Worm (Caenorhabditis elegans): ENCODE results near the gene srm-5.

Gene srm-5

DNA sequence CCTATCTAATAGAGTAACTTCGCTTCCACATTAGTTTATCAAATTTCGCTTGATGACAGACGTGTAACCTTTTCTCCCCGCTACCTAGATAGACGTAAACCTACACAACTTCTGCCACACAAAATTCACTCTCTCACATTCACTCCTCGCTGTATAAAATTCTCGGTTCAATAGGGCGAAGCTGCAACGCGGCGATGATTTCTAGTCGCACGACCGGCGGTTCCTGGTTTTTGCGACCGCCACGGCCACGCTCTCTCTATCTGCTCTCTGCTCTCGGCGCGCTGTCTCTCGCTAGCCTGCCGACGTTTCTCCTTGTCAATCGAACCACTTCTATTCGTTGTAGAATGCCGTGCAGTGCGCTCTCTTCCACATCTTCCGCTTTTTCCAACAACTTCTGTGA is 15.9 kb downstream of the srm-5 start (continued):
- TF ChIP-seq grh-1 (GFP tag; IDR thresholded peaks at IDR 0.05): peak; percentile 56; the same call in 1 of the 2 replicates
- TF ChIP-seq C04F5.9 (tag; optimal IDR thresholded peaks at IDR 0.05): no peak
- TF ChIP-seq fkh-8 (tag; optimal IDR thresholded peaks at IDR 0.05): peak; percentile 89
- peak; percentile 82 to 87 for TF ChIP-seq efl-1 (optimal IDR thresholded peaks at IDR 0.05)
- TF ChIP-seq efl-1 (GFP tag; optimal IDR thresholded peaks at IDR 0.05 in 1 of 2): peak; percentile 77 to 97
- TF ChIP-seq egl-27 (tag; optimal IDR thresholded peaks at IDR 0.05): peak; percentile 13 to 19
- TF ChIP-seq F16B12.6 (tag; optimal IDR thresholded peaks at IDR 0.05): peak; percentile 20
- peak; percentile 66 for TF ChIP-seq nhr-19 (GFP tag; conservative IDR thresholded peaks at IDR 0.05)
- TF ChIP-seq lir-3 (tag; optimal IDR thresholded peaks at IDR 0.05; ENCODE audit: poor library complexity): peak; percentile 39
- peak; percentile 71 for TF ChIP-seq mep-1 (tag; optimal IDR thresholded peaks at IDR 0.05)
- no peak for TF ChIP-seq ceh-88 (GFP tag; IDR thresholded peaks at IDR 0.05)
- peak; percentile 71 for TF ChIP-seq xbp-1 (tag; optimal IDR thresholded peaks at IDR 0.05)
- peak; percentile 83 to 85 for TF ChIP-seq lin-35 (GFP tag; optimal IDR thresholded peaks at IDR 0.05)
- peak; percentile 58 to 84 for TF ChIP-seq lsy-2 (tag; optimal IDR thresholded peaks at IDR 0.05)
- peak; percentile 77 for TF ChIP-seq tbx-2 (tag; optimal IDR thresholded peaks at IDR 0.05)
- TF ChIP-seq dpl-1 (GFP tag; optimal IDR thresholded peaks at IDR 0.05): peak; percentile 65 to 75 (median 72)
- peak; percentile 25 for TF ChIP-seq fos-1 (tag; optimal IDR thresholded peaks at IDR 0.05)
- TF ChIP-seq ceh-82 (tag; optimal IDR thresholded peaks at IDR 0.05): peak; percentile 59 to 94 (median 59)
- TF ChIP-seq blmp-1 (tag; optimal IDR thresholded peaks at IDR 0.05): peak; percentile 64
- TF ChIP-seq fkh-10 (GFP tag; optimal IDR thresholded peaks at IDR 0.05): peak; percentile 70
- TF ChIP-seq lin-13 (GFP tag; optimal IDR thresholded peaks at IDR 0.05): peak; percentile 63
- peak; percentile 38 for TF ChIP-seq hpl-2 (GFP tag; optimal IDR thresholded peaks at IDR 0.05)
- TF ChIP-seq swsn-7 (tag; optimal IDR thresholded peaks at IDR 0.05): peak; percentile 79
- peak; percentile 73 for TF ChIP-seq rnt-1 (tag; optimal IDR thresholded peaks at IDR 0.05)
- no peak for TF ChIP-seq alr-1 (tag; optimal IDR thresholded peaks at IDR 0.05; ENCODE audit: borderline replicate concordance)
- peak; percentile 51 for TF ChIP-seq jun-1 (tag; optimal IDR thresholded peaks at IDR 0.05)
- TF ChIP-seq nhr-71 (tag; optimal IDR thresholded peaks at IDR 0.05): peak; percentile 82
- TF ChIP-seq ets-5 (GFP tag; IDR thresholded peaks at IDR 0.05): no peak
- TF ChIP-seq mdl-1 (tag; optimal IDR thresholded peaks at IDR 0.05): peak in 1 of 2 experiments; percentile 64
- peak; percentile 58 for TF ChIP-seq nhr-237 (tag; optimal IDR thresholded peaks at IDR 0.05)
- TF ChIP-seq unc-86 (tag; optimal IDR thresholded peaks at IDR 0.05): peak; percentile 73
- peak; percentile 45 for TF ChIP-seq nhr-90 (tag; optimal IDR thresholded peaks at IDR 0.05; ENCODE audit: poor library complexity)
- peak; percentile 96 for TF ChIP-seq lin-14 (GFP tag; optimal IDR thresholded peaks at IDR 0.05)
- peak; percentile 60 for TF ChIP-seq isw-1 (GFP tag; IDR thresholded peaks at IDR 0.05)

DNA sequence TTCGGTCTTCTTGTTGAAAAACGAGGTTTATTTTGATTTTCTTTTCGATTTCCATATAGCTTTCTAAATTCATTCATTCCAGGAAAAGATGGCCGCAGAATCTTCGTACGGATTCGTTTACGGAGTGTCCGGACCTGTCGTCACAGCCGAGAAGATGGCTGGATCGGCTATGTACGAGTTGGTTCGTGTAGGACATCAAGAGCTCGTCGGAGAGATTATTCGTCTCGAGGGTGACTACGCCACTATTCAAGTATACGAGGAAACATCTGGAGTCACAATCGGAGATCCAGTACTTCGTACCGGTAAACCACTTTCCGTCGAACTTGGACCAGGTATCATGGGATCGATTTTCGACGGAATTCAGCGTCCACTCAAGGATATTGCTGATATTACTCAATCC is 16.6 kb downstream of the srm-5 start, which contains the start of gene vha-13:
Gene vha-13 (plus strand): TSS at position 81 of the 400 bp plus-strand sequence.
- peak; percentile 42 for TF ChIP-seq nhr-85 (tag)
- no peak for TF ChIP-seq lin-39 (tag; optimal IDR thresholded peaks at IDR 0.05)
- TF ChIP-seq efl-1 (optimal IDR thresholded peaks at IDR 0.05): no peak
- peak in 1 of 2 experiments; percentile 65 for TF ChIP-seq efl-1 (GFP tag; optimal IDR thresholded peaks at IDR 0.05 in 1 of 2)

DNA sequence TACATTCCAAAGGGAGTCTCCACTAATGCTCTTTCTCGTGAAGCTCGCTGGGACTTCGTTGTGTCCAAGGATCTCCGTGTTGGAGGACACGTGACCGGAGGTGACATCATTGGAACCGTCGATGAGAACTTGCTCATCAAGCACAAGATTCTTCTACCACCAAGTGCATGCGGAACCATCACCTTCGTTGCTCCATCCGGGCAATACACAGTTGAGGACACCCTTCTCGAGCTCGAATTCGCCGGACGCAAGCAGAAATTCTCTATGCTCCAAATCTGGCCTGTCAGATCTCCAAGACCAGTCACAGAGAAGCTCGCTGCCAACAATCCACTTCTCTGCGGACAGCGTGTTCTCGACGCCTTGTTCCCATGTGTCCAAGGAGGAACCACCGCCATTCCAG is 17.0 kb downstream of the srm-5 start:
- TF ChIP-seq alr-1 (tag; optimal IDR thresholded peaks at IDR 0.05; ENCODE audit: borderline replicate concordance): no peak
- TF ChIP-seq pqm-1 (tag; optimal IDR thresholded peaks at IDR 0.05): no peak
- no peak for TF ChIP-seq ceh-90 (tag; optimal IDR thresholded peaks at IDR 0.05)
- no peak for TF ChIP-seq lin-15B (tag; optimal IDR thresholded peaks at IDR 0.05)
- TF ChIP-seq fos-1 (tag; optimal IDR thresholded peaks at IDR 0.05): no peak
- no peak for TF ChIP-seq ces-1 (GFP tag; optimal IDR thresholded peaks at IDR 0.05)
- TF ChIP-seq lin-13 (GFP tag; optimal IDR thresholded peaks at IDR 0.05): no peak
- no peak for TF ChIP-seq mep-1 (tag; optimal IDR thresholded peaks at IDR 0.05)
- TF ChIP-seq vab-15 (tag; optimal IDR thresholded peaks at IDR 0.05): no peak
- TF ChIP-seq ceh-88 (GFP tag; IDR thresholded peaks at IDR 0.05): no peak
- TF ChIP-seq pag-3 (tag; optimal IDR thresholded peaks at IDR 0.05; ENCODE audit: borderline replicate concordance, insufficient read depth): no peak
- no peak for TF ChIP-seq nhr-20 (tag; optimal IDR thresholded peaks at IDR 0.05)
- TF ChIP-seq unc-86 (tag; optimal IDR thresholded peaks at IDR 0.05): no peak
- TF ChIP-seq isw-1 (GFP tag; IDR thresholded peaks at IDR 0.05): no peak
